Worm (Caenorhabditis elegans) whole organism, L4 larva: ENCODE measurements around the gene cyp-32A1.

Source experiments
- F49E8.2 ChIP-seq: sonication (generic microtip); optimal IDR thresholded peaks from 2 replicates; lab custom pipeline; 2016; ENCODE audit warnings: missing compliant biosample characterization, mild to moderate bottlenecking, missing genetic modification characterization, borderline replicate concordance
- R02D3.7 ChIP-seq: fragments of 150-350 bp; sonication (generic microtip); optimal IDR thresholded peaks from 3 replicates; lab custom pipeline; 2014; ENCODE audit warnings: missing biosample characterization, missing genetic modification characterization
- T26A8.4 ChIP-seq: fragments of 200-800 bp; sonication (Bioruptor generic); IDR thresholded peaks from 2 replicates; pipeline ENCODE4 v1.3.6; 2022; ENCODE audit warnings: missing genetic modification characterization, missing compliant biosample characterization
- Y105C5A.15 ChIP-seq: fragments of 200-800 bp; sonication (Bioruptor generic); IDR thresholded peaks from 2 replicates; pipeline ENCODE4 v1.3.6; 2022; ENCODE audit warnings: missing genetic modification characterization, missing compliant biosample characterization
- Y48G9A.11 ChIP-seq: fragments of 200-800 bp; sonication (Bioruptor generic); IDR thresholded peaks from 2 replicates; pipeline ENCODE4 v1.3.6; 2022; ENCODE audit warnings: missing genetic modification reagents, missing genetic modification characterization, missing compliant biosample characterization
- Y5F2A.4 ChIP-seq: fragments of 200-800 bp; sonication (Bioruptor generic); optimal IDR thresholded peaks from 2 replicates; lab custom pipeline; 2018; ENCODE audit warnings: mild to moderate bottlenecking, missing genetic modification characterization, missing compliant biosample characterization
- ZK546.5 ChIP-seq, 2 experiments: sonication (generic microtip); optimal IDR thresholded peaks; 2 replicates each; lab custom pipeline; 2017; ENCODE audit warnings: missing biosample characterization in 2 of 2, missing genetic modification characterization in 2 of 2
- aha-1 ChIP-seq: fragments of 150-350 bp; peaks from one replicate; lab custom pipeline; 2014; ENCODE audit warnings: missing biosample characterization, missing genetic modification characterization
- aly-2 ChIP-seq: sonication (generic microtip); optimal IDR thresholded peaks from 2 replicates; lab custom pipeline; 2018; ENCODE audit warnings: missing biosample characterization, missing genetic modification characterization
- ceh-20 ChIP-seq: fragments of 200-800 bp; sonication (Bioruptor generic); IDR thresholded peaks from 2 replicates; pipeline ENCODE4 v1.3.6; 2022; ENCODE audit warnings: missing genetic modification reagents, missing genetic modification characterization, missing compliant biosample characterization
- ceh-28 ChIP-seq: fragments of 150-350 bp; optimal IDR thresholded peaks from 2 replicates; lab custom pipeline; 2014; ENCODE audit warnings: missing biosample characterization, missing genetic modification reagents, missing genetic modification characterization
- ceh-82 ChIP-seq: sonication (generic microtip); optimal IDR thresholded peaks from 2 replicates; lab custom pipeline; 2017; ENCODE audit warnings: missing biosample characterization, missing genetic modification characterization
- ces-1 ChIP-seq: fragments of 150-350 bp; sonication (generic microtip); optimal IDR thresholded peaks from 4 replicates; lab custom pipeline; 2014; ENCODE audit warnings: missing biosample characterization, missing genetic modification reagents, missing genetic modification characterization
- cey-2 ChIP-seq: sonication (generic microtip); optimal IDR thresholded peaks from 3 replicates; lab custom pipeline; 2017; ENCODE audit warnings: missing genetic modification characterization, mild to moderate bottlenecking, missing compliant biosample characterization, antibody characterized with exemption, borderline replicate concordance; ENCODE audit not compliant: insufficient read depth
- daf-16 ChIP-seq, 3 experiments: sonication (generic microtip); optimal IDR thresholded peaks; 2 replicates each; lab custom pipeline; 2016 to 2017; ENCODE audit warnings: missing genetic modification characterization in 3 of 3, missing genetic modification reagents in 3 of 3, mild to moderate bottlenecking in 2 of 3, missing compliant biosample characterization in 2 of 3, missing biosample characterization in 1 of 3, moderate library complexity in 1 of 3
- dmd-6 ChIP-seq: fragments of 200-800 bp; sonication (Bioruptor generic); IDR thresholded peaks from 2 replicates; pipeline ENCODE4 v1.3.6; 2022; ENCODE audit warnings: missing genetic modification reagents, missing genetic modification characterization, missing compliant biosample characterization
- dmd-8 ChIP-seq: fragments of 200-800 bp; sonication (Bioruptor generic); IDR thresholded peaks from 2 replicates; pipeline ENCODE4 v1.3.6; 2022; ENCODE audit warnings: missing genetic modification characterization, missing compliant biosample characterization
- dmd-9 ChIP-seq: fragments of 200-800 bp; sonication (Bioruptor generic); IDR thresholded peaks from 2 replicates; pipeline ENCODE4 v1.3.6; 2022; ENCODE audit warnings: missing genetic modification reagents, missing genetic modification characterization, missing compliant biosample characterization
- dpl-1 ChIP-seq: fragments of 150-350 bp; optimal IDR thresholded peaks from 2 replicates; lab custom pipeline; 2014; ENCODE audit warnings: missing biosample characterization, missing genetic modification reagents, missing genetic modification characterization
- duxl-1 ChIP-seq: sonication (generic microtip); optimal IDR thresholded peaks from 2 replicates; lab custom pipeline; 2016; ENCODE audit warnings: mild to moderate bottlenecking, missing genetic modification characterization, moderate library complexity, missing compliant biosample characterization; ENCODE audit not compliant: poor library complexity
- dve-1 ChIP-seq: sonication (generic microtip); optimal IDR thresholded peaks from 2 replicates; lab custom pipeline; 2017; ENCODE audit warnings: antibody characterized with exemption, mild to moderate bottlenecking, missing genetic modification characterization, missing compliant biosample characterization; ENCODE audit not compliant: insufficient read depth
- fkh-10 ChIP-seq: fragments of 150-350 bp; optimal IDR thresholded peaks from 2 replicates; lab custom pipeline; 2014; ENCODE audit warnings: missing biosample characterization, missing genetic modification reagents, missing genetic modification characterization
- fos-1 ChIP-seq: fragments of 150-350 bp; optimal IDR thresholded peaks from 2 replicates; lab custom pipeline; 2014; ENCODE audit warnings: missing biosample characterization, missing genetic modification characterization
- hlh-11 ChIP-seq: fragments of 200-800 bp; sonication (Bioruptor generic); optimal IDR thresholded peaks from 2 replicates; lab custom pipeline; 2018; ENCODE audit warnings: mild to moderate bottlenecking, missing genetic modification characterization, missing compliant biosample characterization
- hlh-30 ChIP-seq: sonication (generic microtip); optimal IDR thresholded peaks from 2 replicates; lab custom pipeline; 2017; ENCODE audit warnings: antibody characterized with exemption, mild to moderate bottlenecking, missing genetic modification characterization, missing compliant biosample characterization; ENCODE audit not compliant: insufficient read depth
- lim-7 ChIP-seq: fragments of 200-800 bp; sonication (Bioruptor generic); IDR thresholded peaks from 2 replicates; pipeline ENCODE4 v1.3.6; 2022; ENCODE audit warnings: missing genetic modification characterization, missing compliant biosample characterization
- lin-13 ChIP-seq: fragments of 150-350 bp; optimal IDR thresholded peaks from 2 replicates; lab custom pipeline; 2014; ENCODE audit warnings: missing biosample characterization, missing genetic modification reagents, missing genetic modification characterization
- lsy-2 ChIP-seq, 2 experiments: fragments of 150-350 bp in 1 of 2; sonication (generic microtip) in 1 of 2; optimal IDR thresholded peaks; 2 replicates each; lab custom pipeline; 2014 to 2017; ENCODE audit warnings: missing biosample characterization in 2 of 2, missing genetic modification characterization in 2 of 2
- mep-1 ChIP-seq: fragments of 150-350 bp; sonication (generic microtip); optimal IDR thresholded peaks from 3 replicates; lab custom pipeline; 2014; ENCODE audit warnings: missing biosample characterization, missing genetic modification characterization
- mxl-3 ChIP-seq: fragments of 200-800 bp; sonication (Bioruptor generic); optimal IDR thresholded peaks from 2 replicates; lab custom pipeline; 2018; ENCODE audit warnings: mild to moderate bottlenecking, missing genetic modification characterization, missing compliant biosample characterization
- nhr-10 ChIP-seq: fragments of 150-350 bp; optimal IDR thresholded peaks from 2 replicates; lab custom pipeline; 2014; ENCODE audit warnings: missing biosample characterization, missing genetic modification characterization
- nhr-102 ChIP-seq: sonication (generic microtip); optimal IDR thresholded peaks from 2 replicates; lab custom pipeline; 2016; ENCODE audit warnings: mild to moderate bottlenecking, missing genetic modification characterization, moderate library complexity, missing compliant biosample characterization
- nhr-11 ChIP-seq: fragments of 150-350 bp; optimal IDR thresholded peaks from 2 replicates; lab custom pipeline; 2014; ENCODE audit warnings: missing biosample characterization, missing genetic modification characterization
- nhr-237 ChIP-seq: sonication (generic microtip); optimal IDR thresholded peaks from 2 replicates; lab custom pipeline; 2017; ENCODE audit warnings: missing biosample characterization, missing genetic modification characterization
- nhr-28 ChIP-seq: fragments of 150-350 bp; optimal IDR thresholded peaks from 2 replicates; lab custom pipeline; 2014; ENCODE audit warnings: missing biosample characterization, missing genetic modification characterization
- nhr-41 ChIP-seq: fragments of 200-800 bp; sonication (Bioruptor generic); IDR thresholded peaks from 2 replicates; pipeline ENCODE4 v1.3.6; 2022; ENCODE audit warnings: missing genetic modification reagents, missing genetic modification characterization, missing compliant biosample characterization
- nhr-42 ChIP-seq: fragments of 200-800 bp; sonication (Bioruptor generic); IDR thresholded peaks from 2 replicates; pipeline ENCODE4 v1.3.6; 2022; ENCODE audit warnings: missing genetic modification characterization, missing compliant biosample characterization
- nhr-6 ChIP-seq: fragments of 150-350 bp; optimal IDR thresholded peaks from 2 replicates; lab custom pipeline; 2014; ENCODE audit warnings: missing biosample characterization, missing genetic modification characterization
- nhr-77 ChIP-seq: fragments of 150-350 bp; optimal IDR thresholded peaks from 2 replicates; lab custom pipeline; 2014; ENCODE audit warnings: missing biosample characterization, missing genetic modification characterization
- php-3 ChIP-seq: fragments of 200-800 bp; sonication (Bioruptor generic); IDR thresholded peaks from 2 replicates; pipeline ENCODE4 v1.3.6; 2022; ENCODE audit warnings: missing genetic modification reagents, missing genetic modification characterization, missing compliant biosample characterization
- rbr-2 ChIP-seq: sonication (generic microtip); optimal IDR thresholded peaks from 2 replicates; lab custom pipeline; 2016; ENCODE audit warnings: missing genotype, missing genetic modification characterization, missing compliant biosample characterization
- saeg-2 ChIP-seq: fragments of 200-800 bp; sonication (Bioruptor generic); IDR thresholded peaks from 2 replicates; pipeline ENCODE4 v1.3.6; 2022; ENCODE audit warnings: missing genetic modification reagents, missing genetic modification characterization, missing compliant biosample characterization
- sdz-12 ChIP-seq: fragments of 200-800 bp; sonication (Bioruptor generic); optimal IDR thresholded peaks from 2 replicates; lab custom pipeline; 2018; ENCODE audit warnings: mild to moderate bottlenecking, missing genetic modification characterization, missing compliant biosample characterization
- skn-1 ChIP-seq: fragments of 150-350 bp; optimal IDR thresholded peaks from 2 replicates; lab custom pipeline; 2014; ENCODE audit warnings: missing biosample characterization, missing genetic modification characterization
- spr-1 ChIP-seq: sonication (generic microtip); optimal IDR thresholded peaks from 2 replicates; lab custom pipeline; 2016; ENCODE audit warnings: mild to moderate bottlenecking, missing genetic modification characterization, missing compliant biosample characterization
- spr-3 ChIP-seq: fragments of 200-800 bp; sonication (Bioruptor generic); optimal IDR thresholded peaks from 2 replicates; lab custom pipeline; 2018; ENCODE audit warnings: mild to moderate bottlenecking, missing genetic modification characterization, missing compliant biosample characterization
- unc-130 ChIP-seq: sonication (generic microtip); optimal IDR thresholded peaks from 2 replicates; lab custom pipeline; 2016; ENCODE audit warnings: missing genetic modification reagents, missing genetic modification characterization, missing compliant biosample characterization
- unc-62 ChIP-seq, 3 experiments: fragments of 150-350 bp in 1 of 3; sonication (generic microtip); optimal IDR thresholded peaks in 2 of 3; peaks in 1 of 3; 1 replicate in 1 of 3; 2 replicates in 2 of 3; lab custom pipeline; 2014 to 2017; ENCODE audit warnings: missing biosample characterization in 3 of 3, missing genetic modification characterization in 3 of 3, missing genetic modification reagents in 3 of 3, missing genotype in 1 of 3
- zag-1 ChIP-seq: fragments of 150-350 bp; optimal IDR thresholded peaks from 2 replicates; lab custom pipeline; 2014; ENCODE audit warnings: missing biosample characterization, missing genetic modification characterization
- zip-11 ChIP-seq: fragments of 200-800 bp; sonication (Bioruptor generic); IDR thresholded peaks from 2 replicates; pipeline ENCODE4 v1.3.6; 2022; ENCODE audit warnings: missing genetic modification characterization, missing compliant biosample characterization
- ztf-7 ChIP-seq: fragments of 150-350 bp; optimal IDR thresholded peaks from 2 replicates; lab custom pipeline; 2014; ENCODE audit warnings: missing biosample characterization, missing genetic modification characterization

The cyp-32A1 gene

DNA sequence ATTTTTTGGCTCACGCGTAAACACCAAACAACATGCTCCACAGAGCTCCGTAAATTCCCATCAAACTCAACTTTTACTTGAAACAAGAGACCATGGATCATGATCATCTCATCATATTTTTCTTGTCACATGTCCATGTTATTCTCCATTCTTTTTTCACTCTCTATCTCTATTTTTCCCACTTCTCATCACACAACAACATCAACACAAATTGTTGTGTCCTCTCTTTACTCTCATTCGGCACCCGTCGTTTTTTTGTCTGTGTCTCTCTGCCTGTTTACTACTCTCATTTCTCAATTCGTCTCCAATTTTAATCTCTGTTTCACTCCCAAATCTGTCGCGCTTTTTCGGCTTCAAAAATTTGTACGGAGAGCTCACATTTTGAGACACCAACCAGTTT, 22.3 kb upstream of the cyp-32A1 start (continued):
- TF ChIP-seq cey-2 (tag; lab: Kevin White, UChicago) (no peak), hlh-30 (tag; lab: Kevin White, UChicago) (peak; percentile 82), Y5F2A.4 (no peak), lsy-2 (tag; optimal IDR thresholded peaks at IDR 0.05; lab: Kevin White, UChicago) (peak in 1 of 2 experiments; percentile 52), dpl-1 (peak; percentile 17), spr-1 (tag; lab: Kevin White, UChicago) (no peak), nhr-42 (GFP tag; lab: Robert Waterston, UW) (no peak), R02D3.7 (tag; lab: Kevin White, UChicago) (no peak), sdz-12 (no peak), aly-2 (tag; lab: Kevin White, UChicago) (no peak), ceh-28 (no peak), nhr-28 (tag; lab: Kevin White, UChicago) (peak; percentile 76), skn-1 (tag; lab: Kevin White, UChicago) (no peak), spr-3 (GFP tag; lab: Kevin White, UChicago) (no peak), zag-1 (tag; lab: Kevin White, UChicago) (no peak), fkh-10 (GFP tag; lab: Kevin White, UChicago) (peak; percentile 2), saeg-2 (GFP tag; lab: Robert Waterston, UW) (no peak), nhr-77 (no peak), ZK546.5 (tag; optimal IDR thresholded peaks at IDR 0.05; lab: Kevin White, UChicago) (no peak), rbr-2 (tag; lab: Kevin White, UChicago) (peak; percentile 52), dmd-9 (GFP tag; lab: Robert Waterston, UW) (no peak), duxl-1 (tag; lab: Kevin White, UChicago) (no peak), ceh-20 (GFP tag; lab: Robert Waterston, UW) (peak; percentile 57; the same call in 1 of the 2 replicates), mxl-3 (GFP tag; lab: Kevin White, UChicago) (no peak), lin-13 (GFP tag; lab: Kevin White, UChicago) (no peak), dmd-8 (GFP tag; lab: Robert Waterston, UW) (no peak), php-3 (GFP tag; lab: Robert Waterston, UW) (no peak), nhr-41 (no peak), nhr-237 (tag; lab: Kevin White, UChicago) (no peak), T26A8.4 (no peak), dve-1 (peak; percentile 41), fos-1 (no peak), ces-1 (no peak), lim-7 (GFP tag; lab: Robert Waterston, UW) (no peak), nhr-6 (tag; lab: Kevin White, UChicago) (no peak), hlh-11 (tag; lab: Kevin White, UChicago) (peak; percentile 61), Y105C5A.15 (GFP tag; lab: Robert Waterston, UW) (no peak), unc-130 (no peak), mep-1 (tag; lab: Kevin White, UChicago) (peak; percentile 63), zip-11 (GFP tag; lab: Robert Waterston, UW) (no peak), F49E8.2 (no peak), nhr-10 (tag; lab: Kevin White, UChicago) (no peak), unc-62 (GFP tag; optimal IDR thresholded peaks at IDR 0.05 in 1 of 2; lab: Kevin White, UChicago) (peak in 1 of 2 experiments; percentile 99), unc-62 (tag; optimal IDR thresholded peaks at IDR 0.05; lab: Kevin White, UChicago) (no peak), nhr-102 (tag; lab: Kevin White, UChicago) (no peak), ceh-82 (tag; lab: Kevin White, UChicago) (no peak), Y48G9A.11 (GFP tag; lab: Robert Waterston, UW) (no peak), nhr-11 (tag; lab: Kevin White, UChicago) (peak; percentile 78), ztf-7 (tag; lab: Kevin White, UChicago) (no peak), aha-1 (tag; lab: Kevin White, UChicago) (peak; percentile 92), dmd-6 (GFP tag; lab: Robert Waterston, UW) (peak; percentile 57), daf-16 (GFP tag; optimal IDR thresholded peaks at IDR 0.05; lab: Kevin White, UChicago) (peak in 1 of 2 experiments; percentile 92), daf-16 (tag; optimal IDR thresholded peaks at IDR 0.05; lab: Kevin White, UChicago) (peak; percentile 87)
